Worm (Caenorhabditis elegans): ENCODE data around the gene let-23.
A peak's percentile ranks its signal among the peaks of the same experiment; 100 is the strongest.

The let-23 gene

ce11 chrII:9213055-9213708 is 15.9 kb downstream of the let-23 start, which contains the start of gene znfx-1:
znfx-1 (plus strand) TSS chrII:9213658.
- TF ChIP-seq ref-2 (tag; optimal IDR thresholded peaks at IDR 0.05) (no peak), ceh-30 (tag; optimal IDR thresholded peaks at IDR 0.05) (no peak), nhr-232 (tag; optimal IDR thresholded peaks at IDR 0.05) (no peak), pqm-1 (tag; optimal IDR thresholded peaks at IDR 0.05) (no peak), ceh-14 (tag; optimal IDR thresholded peaks at IDR 0.05) (no peak), ceh-2 (tag; optimal IDR thresholded peaks at IDR 0.05) (no peak), eyg-1 (tag; optimal IDR thresholded peaks at IDR 0.05) (no peak), ceh-45 (GFP tag; IDR thresholded peaks at IDR 0.05) (no peak), ceh-18 (tag; optimal IDR thresholded peaks at IDR 0.05) (no peak), hlh-15 (tag; optimal IDR thresholded peaks at IDR 0.05) (no peak), sdc-2 (tag; optimal IDR thresholded peaks at IDR 0.05) (no peak), unc-55 (GFP tag; optimal IDR thresholded peaks at IDR 0.05) (no peak), ceh-31 (tag; optimal IDR thresholded peaks at IDR 0.05) (no peak), pag-3 (tag; optimal IDR thresholded peaks at IDR 0.05; ENCODE audit: borderline replicate concordance) (no peak), fkh-10 (GFP tag; optimal IDR thresholded peaks at IDR 0.05) (no peak), dve-1 (tag; optimal IDR thresholded peaks at IDR 0.05) (no peak), ceh-6 (GFP tag; optimal IDR thresholded peaks at IDR 0.05) (no peak), ztf-16 (tag; optimal IDR thresholded peaks at IDR 0.05) (no peak)

DNA sequence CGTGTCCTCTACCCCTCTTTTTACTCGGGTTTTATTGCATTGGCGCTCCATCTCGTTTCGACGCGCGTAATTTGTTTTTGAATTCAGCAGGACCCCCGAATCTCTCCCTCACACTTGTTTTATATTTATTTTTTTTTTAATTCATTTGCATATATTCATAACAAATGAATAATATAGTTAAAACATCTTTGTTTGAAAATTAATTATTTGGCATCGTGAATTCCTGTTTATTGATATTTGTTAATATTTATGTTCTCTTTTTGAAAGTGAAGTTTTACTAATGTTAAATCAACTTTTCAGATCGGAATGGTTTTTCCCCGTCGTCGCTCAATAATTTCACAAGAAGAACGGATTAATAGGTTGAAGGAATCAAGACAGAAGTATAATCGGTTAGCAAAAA is 25.7 kb downstream of the let-23 start, which contains the start of gene ZK1067.3:
ZK1067.3 (plus strand) TSS at position 301 of the 400 bp plus-strand sequence.
- no peak for TF ChIP-seq nhr-232 (tag; optimal IDR thresholded peaks at IDR 0.05)
- TF ChIP-seq elt-2 (tag; optimal IDR thresholded peaks at IDR 0.05), result no peak
- no peak for TF ChIP-seq lin-11 (tag; optimal IDR thresholded peaks at IDR 0.05)
- no peak for TF ChIP-seq tbx-2 (tag; optimal IDR thresholded peaks at IDR 0.05)

ce11 chrII:9227134-9227533 is 29.8 kb downstream of the let-23 start, which contains the start of gene abu-14:
abu-14 (minus strand) TSS chrII:9227214.
- TF ChIP-seq ceh-30 (tag; optimal IDR thresholded peaks at IDR 0.05), result no peak
- no peak for TF ChIP-seq tbx-7 (tag; optimal IDR thresholded peaks at IDR 0.05)
- no peak for TF ChIP-seq ahr-1 (tag; optimal IDR thresholded peaks at IDR 0.05)
- no peak for TF ChIP-seq rnt-1 (tag; optimal IDR thresholded peaks at IDR 0.05)
- TF ChIP-seq lin-11 (tag; optimal IDR thresholded peaks at IDR 0.05), result no peak
- TF ChIP-seq zip-5 (tag; optimal IDR thresholded peaks at IDR 0.05), result no peak
- TF ChIP-seq K09A11.1 (tag; optimal IDR thresholded peaks at IDR 0.05; ENCODE audit: insufficient read depth), result no peak
- no peak for TF ChIP-seq C38D4.7 (GFP tag; optimal IDR thresholded peaks at IDR 0.05)
- no peak for TF ChIP-seq syd-9 (tag; optimal IDR thresholded peaks at IDR 0.05)
- TF ChIP-seq ceh-9 (tag; optimal IDR thresholded peaks at IDR 0.05), result no peak
- no peak for TF ChIP-seq nhr-11 (tag; optimal IDR thresholded peaks at IDR 0.05)
- TF ChIP-seq ceh-24 (tag; optimal IDR thresholded peaks at IDR 0.05), result no peak
- no peak for TF ChIP-seq npax-4 (tag; optimal IDR thresholded peaks at IDR 0.05)
- no peak for TF ChIP-seq fkh-10 (GFP tag; optimal IDR thresholded peaks at IDR 0.05)
- no peak for TF ChIP-seq hlh-13 (GFP tag; optimal IDR thresholded peaks at IDR 0.05)
- no peak for TF ChIP-seq hlh-30 (tag; optimal IDR thresholded peaks at IDR 0.05; ENCODE audit: insufficient read depth)

DNA sequence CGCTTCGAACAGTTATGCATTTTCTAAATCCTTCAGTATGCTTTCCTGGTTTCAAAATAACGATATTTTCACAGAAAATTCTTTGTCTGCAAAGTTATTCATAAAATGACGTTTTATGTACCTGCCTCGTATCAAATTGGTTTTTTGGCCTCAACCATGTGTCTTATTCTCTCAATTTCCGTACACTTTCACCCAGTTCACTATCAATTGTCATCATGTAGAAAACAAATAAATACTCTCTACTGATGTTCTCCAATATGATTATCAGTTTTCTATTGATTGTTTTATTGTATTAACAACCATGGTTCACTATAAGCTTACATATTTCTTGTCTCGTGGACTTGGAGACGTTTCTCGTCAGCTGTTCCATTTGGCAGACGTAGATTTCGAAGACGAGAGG is 33.9 kb downstream of the let-23 start, which contains the start of gene gst-13:
gst-13 (plus strand) TSS at position 218 of the 400 bp plus-strand sequence.
- TF ChIP-seq sox-2 (GFP tag; IDR thresholded peaks at IDR 0.05) (no peak), ets-4 (tag; optimal IDR thresholded peaks at IDR 0.05) (no peak), unc-3 (GFP tag; conservative IDR thresholded peaks at IDR 0.05) (no peak), unc-3 (tag; optimal IDR thresholded peaks at IDR 0.05) (no peak), che-1 (tag; optimal IDR thresholded peaks at IDR 0.05) (no peak), C08G9.2 (tag; optimal IDR thresholded peaks at IDR 0.05) (no peak), elt-2 (tag; optimal IDR thresholded peaks at IDR 0.05) (peak; percentile 68)
